Worm (Caenorhabditis elegans) whole organism, L2 larva: ENCODE data around the gene nspd-5.

Source experiments
- C34F6.9 ChIP-seq: fragments of 150-350 bp; optimal IDR thresholded peaks from 2 replicates; lab custom pipeline; 2014; ENCODE audit warnings: missing biosample characterization, missing genetic modification characterization
- F13H6.1 ChIP-seq: sonication (generic microtip); optimal IDR thresholded peaks from 2 replicates; lab custom pipeline; 2016; ENCODE audit warnings: missing genetic modification characterization, missing compliant biosample characterization
- R02D3.7 ChIP-seq: fragments of 150-350 bp; optimal IDR thresholded peaks from 2 replicates; lab custom pipeline; 2014; ENCODE audit warnings: missing biosample characterization, missing genetic modification characterization
- Y55F3AM.14 ChIP-seq: fragments of 200-800 bp; sonication (Bioruptor generic); optimal IDR thresholded peaks from 2 replicates; lab custom pipeline; 2018; ENCODE audit warnings: mild to moderate bottlenecking, missing genetic modification characterization, missing compliant biosample characterization
- ZK546.5 ChIP-seq: sonication (generic microtip); optimal IDR thresholded peaks from 2 replicates; lab custom pipeline; 2017; ENCODE audit warnings: missing biosample characterization, missing genetic modification characterization
- alr-1 ChIP-seq: fragments of 150-350 bp; optimal IDR thresholded peaks from 2 replicates; lab custom pipeline; 2014; ENCODE audit warnings: missing biosample characterization, missing genetic modification characterization
- aly-2 ChIP-seq: fragments of 150-350 bp; optimal IDR thresholded peaks from 2 replicates; lab custom pipeline; 2014; ENCODE audit warnings: missing biosample characterization, missing genetic modification characterization
- ama-1 ChIP-seq: fragments of 150-350 bp; optimal IDR thresholded peaks from 2 replicates; lab custom pipeline; 2018; ENCODE audit warnings: inconsistent platforms
- blmp-1 ChIP-seq: sonication (generic microtip); optimal IDR thresholded peaks from 2 replicates; lab custom pipeline; 2017; ENCODE audit warnings: missing genetic modification characterization, mild to moderate bottlenecking, missing compliant biosample characterization, antibody characterized with exemption, moderate library complexity; ENCODE audit not compliant: insufficient read depth
- ceh-16 ChIP-seq: fragments of 150-350 bp; optimal IDR thresholded peaks from 2 replicates; lab custom pipeline; 2014; ENCODE audit warnings: missing biosample characterization, missing genetic modification characterization
- ceh-82 ChIP-seq: fragments of 150-350 bp; optimal IDR thresholded peaks from 2 replicates; lab custom pipeline; 2014; ENCODE audit warnings: missing biosample characterization, missing genetic modification characterization
- crh-2 ChIP-seq: sonication (generic microtip); optimal IDR thresholded peaks from 2 replicates; lab custom pipeline; 2017; ENCODE audit warnings: missing biosample characterization, missing genetic modification characterization
- egl-27 ChIP-seq: sonication (generic microtip); optimal IDR thresholded peaks from 3 replicates; lab custom pipeline; 2017; ENCODE audit warnings: missing biosample characterization, missing genetic modification reagents, missing genetic modification characterization
- elt-3 ChIP-seq: sonication (generic microtip); optimal IDR thresholded peaks from 2 replicates; lab custom pipeline; 2017; ENCODE audit warnings: missing biosample characterization, missing genetic modification characterization
- fos-1 ChIP-seq: fragments of 150-350 bp; optimal IDR thresholded peaks from 2 replicates; lab custom pipeline; 2014; ENCODE audit warnings: missing biosample characterization, missing genetic modification characterization
- gmeb-1 ChIP-seq: fragments of 150-350 bp; optimal IDR thresholded peaks from 2 replicates; lab custom pipeline; 2014; ENCODE audit warnings: missing biosample characterization, missing genetic modification characterization
- lin-11 ChIP-seq: fragments of 150-350 bp; sonication (generic microtip); optimal IDR thresholded peaks from 2 replicates; lab custom pipeline; 2014; ENCODE audit warnings: missing biosample characterization, missing genetic modification characterization, inconsistent platforms, mixed read lengths
- lin-13 ChIP-seq: fragments of 150-350 bp; optimal IDR thresholded peaks from 2 replicates; lab custom pipeline; 2014; ENCODE audit warnings: missing biosample characterization, missing genetic modification reagents, missing genetic modification characterization
- lin-39 ChIP-seq: fragments of 150-350 bp; optimal IDR thresholded peaks from 2 replicates; lab custom pipeline; 2014; ENCODE audit warnings: missing biosample characterization, missing genetic modification reagents, missing genetic modification characterization
- lsy-2 ChIP-seq, 2 experiments: fragments of 150-350 bp in 1 of 2; sonication (generic microtip) in 1 of 2; optimal IDR thresholded peaks; 2 replicates each; lab custom pipeline; 2014 to 2017; ENCODE audit warnings: missing biosample characterization in 2 of 2, missing genetic modification characterization in 2 of 2
- mab-5 ChIP-seq: fragments of 150-350 bp; optimal IDR thresholded peaks from 2 replicates; lab custom pipeline; 2014; ENCODE audit warnings: missing biosample characterization, missing genetic modification characterization
- mbf-1 ChIP-seq: sonication (generic microtip); optimal IDR thresholded peaks from 2 replicates; lab custom pipeline; 2017; ENCODE audit warnings: missing biosample characterization, missing genetic modification characterization
- mdl-1 ChIP-seq, 2 experiments: fragments of 150-350 bp in 1 of 2; sonication (generic microtip) in 1 of 2; optimal IDR thresholded peaks; 2 replicates each; lab custom pipeline; 2017; ENCODE audit warnings: missing biosample characterization in 2 of 2, missing genetic modification characterization in 2 of 2
- nhr-11 ChIP-seq: fragments of 150-350 bp; optimal IDR thresholded peaks from 2 replicates; lab custom pipeline; 2014; ENCODE audit warnings: missing biosample characterization, missing genetic modification characterization
- nhr-129 ChIP-seq: fragments of 150-350 bp; optimal IDR thresholded peaks from 2 replicates; lab custom pipeline; 2014; ENCODE audit warnings: missing biosample characterization, missing genetic modification characterization
- nhr-21 ChIP-seq: fragments of 150-350 bp; optimal IDR thresholded peaks from 2 replicates; lab custom pipeline; 2014; ENCODE audit warnings: missing biosample characterization, missing genetic modification characterization
- nhr-23 ChIP-seq: fragments of 150-350 bp; optimal IDR thresholded peaks from 2 replicates; lab custom pipeline; 2014; ENCODE audit warnings: missing biosample characterization, missing genetic modification reagents, missing genetic modification characterization
- nhr-237 ChIP-seq: fragments of 150-350 bp; optimal IDR thresholded peaks from 2 replicates; lab custom pipeline; 2014; ENCODE audit warnings: missing biosample characterization, missing genetic modification characterization
- nhr-25 ChIP-seq: fragments of 150-350 bp; sonication (generic microtip); optimal IDR thresholded peaks from 3 replicates; lab custom pipeline; 2014; ENCODE audit warnings: missing biosample characterization, missing genetic modification characterization
- nhr-77 ChIP-seq: fragments of 150-350 bp; optimal IDR thresholded peaks from 2 replicates; lab custom pipeline; 2014; ENCODE audit warnings: missing biosample characterization, missing genetic modification characterization
- peb-1 ChIP-seq: fragments of 150-350 bp; optimal IDR thresholded peaks from 2 replicates; lab custom pipeline; 2014; ENCODE audit warnings: missing biosample characterization, missing genetic modification characterization
- sem-4 ChIP-seq: fragments of 150-350 bp; optimal IDR thresholded peaks from 2 replicates; lab custom pipeline; 2014; ENCODE audit warnings: missing biosample characterization, missing genetic modification reagents, missing genetic modification characterization
- sma-3 ChIP-seq: sonication (generic microtip); optimal IDR thresholded peaks from 2 replicates; lab custom pipeline; 2016; ENCODE audit warnings: missing genetic modification reagents, missing genetic modification characterization, missing compliant biosample characterization
- sma-9 ChIP-seq, 2 experiments: fragments of 150-350 bp in 1 of 2; sonication (generic microtip) in 1 of 2; optimal IDR thresholded peaks; 2 replicates each; lab custom pipeline; 2014 to 2016; ENCODE audit warnings: missing genetic modification characterization in 2 of 2, mild to moderate bottlenecking in 1 of 2, missing biosample characterization in 1 of 2, missing compliant biosample characterization in 1 of 2, missing genetic modification reagents in 1 of 2, moderate library complexity in 1 of 2
- snpc-4 ChIP-seq: fragments of 150-350 bp; optimal IDR thresholded peaks from 2 replicates; lab custom pipeline; 2014; ENCODE audit warnings: missing biosample characterization, missing genetic modification characterization
- unc-39 ChIP-seq: fragments of 150-350 bp; optimal IDR thresholded peaks from 2 replicates; lab custom pipeline; 2014; ENCODE audit warnings: missing biosample characterization, missing genetic modification characterization
- unc-55 ChIP-seq: fragments of 150-350 bp; sonication (generic microtip); optimal IDR thresholded peaks from 3 replicates; lab custom pipeline; 2014; ENCODE audit warnings: missing biosample characterization, missing genetic modification reagents, missing genetic modification characterization
- unc-62 ChIP-seq: fragments of 150-350 bp; optimal IDR thresholded peaks from 2 replicates; lab custom pipeline; 2014; ENCODE audit warnings: missing biosample characterization, missing genetic modification reagents, missing genetic modification characterization
- ztf-1 ChIP-seq: fragments of 200-800 bp; sonication (Bioruptor generic); conservative IDR thresholded peaks from 2 replicates; pipeline ENCODE4 v1.3.6; 2022; ENCODE audit warnings: missing genetic modification characterization, missing compliant biosample characterization
- ztf-4 ChIP-seq: fragments of 150-350 bp; optimal IDR thresholded peaks from 2 replicates; lab custom pipeline; 2014; ENCODE audit warnings: missing biosample characterization, missing genetic modification characterization

nspd-5 gene

ce11 chrII:4870691-4871090, 10.5 kb upstream of the nspd-5 start, which contains the start of gene col-20:
Gene col-20 (minus strand): TSS chrII:4870791.
- TF ChIP-seq unc-55 (no peak), gmeb-1 (tag; lab: Kevin White, UChicago) (no peak), alr-1 (tag; lab: Kevin White, UChicago) (no peak), lin-39 (tag; lab: Kevin White, UChicago) (no peak), ztf-4 (tag; lab: Kevin White, UChicago) (no peak), snpc-4 (tag; lab: Kevin White, UChicago) (no peak), lin-13 (GFP tag; lab: Kevin White, UChicago) (no peak), C34F6.9 (tag; lab: Kevin White, UChicago) (no peak), sma-3 (GFP tag; lab: Kevin White, UChicago) (no peak)

ce11 chrII:4869793-4870343, 9.7 kb upstream of the nspd-5 start:
- no peak for TF ChIP-seq elt-3 (tag; lab: Kevin White, UChicago)
- TF ChIP-seq nhr-129 = no peak
- no peak for TF ChIP-seq mdl-1 (tag; optimal IDR thresholded peaks at IDR 0.05; lab: Kevin White, UChicago)
- no peak for TF ChIP-seq R02D3.7 (tag; lab: Kevin White, UChicago)
- no peak for TF ChIP-seq crh-2 (tag; lab: Kevin White, UChicago)
- no peak for TF ChIP-seq nhr-77
- no peak for TF ChIP-seq ceh-82
- no peak for TF ChIP-seq peb-1
- TF ChIP-seq lin-11 (tag; lab: Kevin White, UChicago) = no peak
- TF ChIP-seq sem-4 (tag; lab: Kevin White, UChicago) = no peak
- TF ChIP-seq nhr-21 (tag; lab: Kevin White, UChicago) = no peak
- TF ChIP-seq F13H6.1 (tag; lab: Kevin White, UChicago) = no peak
- no peak for TF ChIP-seq Y55F3AM.14
- no peak for TF ChIP-seq unc-55
- no peak for TF ChIP-seq nhr-237 (tag; lab: Kevin White, UChicago)
- TF ChIP-seq nhr-11 (tag; lab: Kevin White, UChicago) = no peak
- TF ChIP-seq, all 48 proteins: peak for 0

- TF ChIP-seq ceh-82 = no peak
- TF ChIP-seq crh-2 (tag; lab: Kevin White, UChicago) = no peak
- no peak for TF ChIP-seq ztf-4 (tag; lab: Kevin White, UChicago)
- TF ChIP-seq egl-27 (tag; lab: Kevin White, UChicago) = no peak
- TF ChIP-seq lin-39 (tag; lab: Kevin White, UChicago) = no peak
- TF ChIP-seq sma-9 (GFP tag; optimal IDR thresholded peaks at IDR 0.05; lab: Kevin White, UChicago) = no peak
- no peak for TF ChIP-seq sma-9 (tag; optimal IDR thresholded peaks at IDR 0.05; lab: Kevin White, UChicago)
- TF ChIP-seq nhr-23 = no peak
- no peak for TF ChIP-seq snpc-4 (tag; lab: Kevin White, UChicago)
- TF ChIP-seq fos-1 (tag; lab: Kevin White, UChicago) = no peak
- no peak for TF ChIP-seq peb-1
- no peak for TF ChIP-seq unc-62 (GFP tag; lab: Kevin White, UChicago)
- TF ChIP-seq mbf-1 = no peak
- TF ChIP-seq alr-1 (tag; lab: Kevin White, UChicago) = no peak
Observed at ce11 chrII:4867476-4867875, 7.3 kb upstream of the nspd-5 start, which contains the start of gene col-17. Gene col-17 (minus strand): TSS chrII:4867576.

ce11 chrII:4866045-4866444, 5.9 kb upstream of the nspd-5 start:
- TF ChIP-seq ceh-16 (tag; lab: Kevin White, UChicago) (no peak), mbf-1 (no peak), lsy-2 (tag; optimal IDR thresholded peaks at IDR 0.05; lab: Kevin White, UChicago) (no peak), nhr-25 (tag; lab: Kevin White, UChicago) (peak; percentile 47), ama-1 (lab: Kevin White, UChicago) (peak; percentile 81), F13H6.1 (tag; lab: Kevin White, UChicago) (no peak), nhr-21 (tag; lab: Kevin White, UChicago) (peak; percentile 84), ZK546.5 (tag; lab: Kevin White, UChicago) (no peak), ztf-1 (GFP tag; lab: Robert Waterston, UW) (no peak), sem-4 (tag; lab: Kevin White, UChicago) (no peak), sma-9 (GFP tag; optimal IDR thresholded peaks at IDR 0.05; lab: Kevin White, UChicago) (no peak), sma-9 (tag; optimal IDR thresholded peaks at IDR 0.05; lab: Kevin White, UChicago) (no peak), blmp-1 (tag; lab: Kevin White, UChicago) (peak; percentile 67), unc-39 (tag; lab: Kevin White, UChicago) (no peak), Y55F3AM.14 (no peak), elt-3 (tag; lab: Kevin White, UChicago) (peak; percentile 41), unc-62 (GFP tag; lab: Kevin White, UChicago) (peak; percentile 56), fos-1 (tag; lab: Kevin White, UChicago) (peak; percentile 27), nhr-77 (no peak), egl-27 (tag; lab: Kevin White, UChicago) (no peak), mab-5 (tag; lab: Kevin White, UChicago) (no peak), aly-2 (tag; lab: Kevin White, UChicago) (no peak)
